Worm (Caenorhabditis elegans) whole organism, late embryonic: ENCODE results near the gene smg-3.

Experiments used
- ama-1 ChIP-seq: fragments of 150-350 bp; optimal IDR thresholded peaks from 2 replicates; lab custom pipeline; 2014
- ceh-45 ChIP-seq: fragments of 200-800 bp; sonication (Bioruptor generic); IDR thresholded peaks from 2 replicates; pipeline ENCODE4 v1.3.6; 2022; ENCODE audit warnings: missing genetic modification reagents, missing genetic modification characterization, missing compliant biosample characterization
- unc-86 ChIP-seq: sonication (generic microtip); optimal IDR thresholded peaks from 2 replicates; lab custom pipeline; 2016; ENCODE audit warnings: missing genetic modification characterization, missing compliant biosample characterization

DNA sequence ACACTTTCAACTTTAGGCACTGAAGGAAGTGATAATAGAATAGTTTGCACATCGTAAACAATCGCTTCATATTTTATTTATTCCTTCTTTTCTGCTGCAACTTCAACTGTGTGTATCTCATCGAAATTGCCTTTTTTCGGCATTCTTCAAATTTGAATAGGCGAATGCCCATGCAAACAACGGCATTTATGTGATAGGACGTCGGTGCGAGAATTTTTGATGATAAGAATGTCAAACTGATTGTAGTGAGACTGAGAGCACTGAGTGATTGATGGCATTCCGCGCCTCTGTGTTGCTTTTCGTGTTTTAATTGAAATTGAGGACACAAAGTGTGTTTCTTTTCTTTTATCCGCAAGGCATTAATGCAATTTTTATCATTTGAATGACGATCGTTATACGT lies 42.1 kb downstream of the smg-3 start:
- TF ChIP-seq ceh-45 (GFP tag; lab: Robert Waterston, UW): no peak
- TF ChIP-seq unc-86: no peak
- TF ChIP-seq ama-1 (lab: Kevin White, UChicago): no peak
